Worm (Caenorhabditis elegans) whole organism, L4/young adult: ENCODE data around the gene F25E5.9.

Experiments
- dao-5 ChIP-seq: sonication (generic microtip); optimal IDR thresholded peaks from 2 replicates; lab custom pipeline; 2016; ENCODE audit warnings: missing genotype, missing genetic modification characterization, moderate library complexity, missing compliant biosample characterization
- him-1 ChIP-seq: sonication (generic microtip); optimal IDR thresholded peaks from 2 replicates; lab custom pipeline; 2016; ENCODE audit warnings: missing genotype, missing genetic modification reagents, missing genetic modification characterization, missing compliant biosample characterization

- no peak for TF ChIP-seq dao-5 (tag; lab: Kevin White, UChicago)
- no peak for TF ChIP-seq him-1 (tag; lab: Kevin White, UChicago)
Observed at ce11 chrV:7424336-7424735, 13.4 kb downstream of the F25E5.9 start, which contains the start of gene F18E3.10.
